Fruit fly (Drosophila melanogaster): ENCODE results near the gene vari.

- TF ChIP-seq psq (optimal IDR thresholded peaks at IDR 0.05), result no peak
- TF ChIP-seq CG8478 (optimal IDR thresholded peaks at IDR 0.05), result no peak
- TF ChIP-seq usp (GFP tag; optimal IDR thresholded peaks at IDR 0.05), result no peak
- TF ChIP-seq pan (optimal IDR thresholded peaks at IDR 0.05), result no peak
- TF ChIP-seq Dll (optimal IDR thresholded peaks at IDR 0.05), result no peak
These were observed 33.0 kb upstream of the vari start for dm6 chr2L:20829755-20830396.

Measured in whole organism.